Comparison of ENCODE assay signal across 3 fruit fly cellular contexts in genomic region chr3L:3166200-3166695, dm6.
TF ChIP-seq lines count a peak whose summit lies in the region.

Gene Asciz (minus strand): TSS chr3L:3166250.

- TF ChIP-seq CTCF in whole organism, embryonic (GFP tag; optimal IDR thresholded peaks at IDR 0.05; lab: Kevin White, UChicago), result no peak

TF ChIP-seq in whole organism, adult, 20 proteins besides CTCF, POLR2A, EP300 and RAD21:
- TF ChIP-seq Crg-1 (GFP tag; optimal IDR thresholded peaks at IDR 0.05; lab: Kevin White, UChicago), result no peak
- peak; percentile 14 for TF ChIP-seq CG12768 (GFP tag; optimal IDR thresholded peaks at IDR 0.05; lab: Kevin White, UChicago)

TF ChIP-seq in whole organism, embryonic, 481 proteins besides CTCF, POLR2A, EP300 and RAD21:
- TF ChIP-seq Rfx (GFP tag; IDR thresholded peaks at IDR 0.05; lab: Robert Waterston, UW), result peak; percentile 28; the same call in 1 of the 2 replicates
- TF ChIP-seq CG15479 (GFP tag; optimal IDR thresholded peaks at IDR 0.05; lab: Kevin White, UChicago), result peak; percentile 4
- no peak for TF ChIP-seq CG4730 (GFP tag; IDR thresholded peaks at IDR 0.05; lab: Robert Waterston, UW)
TF ChIP-seq in whole organism, embryonic: peak in this region for 2.

TF ChIP-seq in whole organism, prepupa, 60 proteins besides CTCF, POLR2A, EP300 and RAD21:
- TF ChIP-seq svp (GFP tag; lab: Kevin White, UChicago) (peak; percentile 92), CG4318 (GFP tag; optimal IDR thresholded peaks at IDR 0.05; lab: Kevin White, UChicago) (no peak)
TF ChIP-seq in whole organism, prepupa: peak in this region for 1.
